Worm (Caenorhabditis elegans) whole organism, L4/young adult: ENCODE results near the gene F19G12.4.

Experiments
- dao-5 ChIP-seq: sonication (generic microtip); optimal IDR thresholded peaks from 2 replicates; lab custom pipeline; 2016; ENCODE audit warnings: missing genotype, missing genetic modification characterization, moderate library complexity, missing compliant biosample characterization
- him-1 ChIP-seq: sonication (generic microtip); optimal IDR thresholded peaks from 2 replicates; lab custom pipeline; 2016; ENCODE audit warnings: missing genotype, missing genetic modification reagents, missing genetic modification characterization, missing compliant biosample characterization

DNA sequence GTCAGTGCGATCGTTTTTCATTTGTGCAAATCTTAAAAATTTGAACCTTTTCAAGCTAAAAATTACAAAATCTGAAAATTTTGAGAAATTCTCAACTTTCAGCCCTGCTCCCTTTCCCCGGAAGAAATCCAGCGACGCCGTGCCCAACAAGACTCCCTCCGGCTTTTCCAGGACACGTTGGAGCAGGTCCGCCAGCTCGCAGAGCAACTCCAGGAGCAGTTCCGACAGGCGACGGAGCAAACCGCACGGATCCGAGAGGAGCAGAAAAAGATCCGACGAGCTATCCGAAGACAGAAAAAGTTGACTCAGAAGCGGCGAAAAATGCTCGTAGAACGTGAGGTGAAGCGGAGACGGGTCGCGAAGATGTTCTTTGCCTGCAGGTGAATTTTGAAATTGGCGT lies 34.1 kb downstream of the F19G12.4 start:
- TF ChIP-seq him-1 (tag; lab: Kevin White, UChicago) (no peak), dao-5 (tag; lab: Kevin White, UChicago) (no peak)
